Fruit fly (Drosophila melanogaster): ENCODE measurements around the gene CheA7a.

CheA7a gene

dm6 chrX:7377840-7378239 lies at the start of gene CheA7a:
Gene CheA7a (plus strand): TSS chrX:7378140.
- TF ChIP-seq Dll (optimal IDR thresholded peaks at IDR 0.05) (no peak), usp (GFP tag; optimal IDR thresholded peaks at IDR 0.05) (no peak), pan (optimal IDR thresholded peaks at IDR 0.05) (no peak), psq (optimal IDR thresholded peaks at IDR 0.05) (no peak), EcR (GFP tag; optimal IDR thresholded peaks at IDR 0.05) (no peak), CG8478 (optimal IDR thresholded peaks at IDR 0.05) (no peak)

DNA sequence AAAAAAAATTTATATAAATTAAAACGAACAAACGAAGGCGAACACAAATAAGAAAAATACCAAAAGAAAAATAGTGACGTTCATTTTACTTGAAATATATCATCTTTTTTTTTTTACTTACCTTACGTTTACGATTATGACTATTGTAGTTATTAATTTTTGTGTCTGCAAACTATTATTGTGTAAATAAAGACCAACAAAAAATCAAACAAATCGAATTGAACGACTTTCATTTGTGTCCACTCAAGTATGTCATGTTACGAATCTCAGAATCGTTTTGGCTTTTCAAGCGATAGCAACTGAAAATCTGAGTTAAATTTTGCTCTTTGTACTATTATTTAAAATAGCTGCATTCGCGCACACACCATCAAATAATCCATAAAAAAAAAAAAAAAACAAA lies 49.2 kb upstream of the CheA7a start, which contains the start of gene Acsf3:
Gene Acsf3, plus strand, starts transcription at position 301 of the 400 bp plus-strand sequence.
- TF ChIP-seq EcR (GFP tag; optimal IDR thresholded peaks at IDR 0.05) (no peak), usp (GFP tag; optimal IDR thresholded peaks at IDR 0.05) (no peak), pan (optimal IDR thresholded peaks at IDR 0.05) (no peak), CG8478 (optimal IDR thresholded peaks at IDR 0.05) (no peak), psq (optimal IDR thresholded peaks at IDR 0.05) (no peak), Dll (optimal IDR thresholded peaks at IDR 0.05) (no peak)

DNA sequence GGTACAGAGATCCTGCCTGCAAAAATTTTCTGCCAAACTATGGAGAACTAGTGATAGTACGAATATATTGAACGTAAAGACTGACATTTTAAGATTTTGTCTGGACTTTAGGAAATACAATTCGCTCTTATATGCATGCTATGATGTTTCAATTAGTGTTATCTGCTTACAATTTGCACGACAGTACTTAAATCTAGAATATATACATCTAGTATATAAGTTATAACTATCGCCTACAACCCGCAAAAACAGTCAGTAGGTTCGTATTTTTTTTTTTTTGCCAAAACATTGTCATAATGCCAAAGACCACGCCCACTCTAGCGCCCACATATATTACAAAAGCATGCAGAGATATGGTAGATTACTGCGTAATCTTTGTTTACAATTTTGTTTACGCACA lies 45.8 kb upstream of the CheA7a start, which contains the start of gene CG42780:
Gene CG42780, minus strand, starts transcription at position 101 of the 400 bp plus-strand sequence.
- TF ChIP-seq pan (optimal IDR thresholded peaks at IDR 0.05), result no peak

DNA sequence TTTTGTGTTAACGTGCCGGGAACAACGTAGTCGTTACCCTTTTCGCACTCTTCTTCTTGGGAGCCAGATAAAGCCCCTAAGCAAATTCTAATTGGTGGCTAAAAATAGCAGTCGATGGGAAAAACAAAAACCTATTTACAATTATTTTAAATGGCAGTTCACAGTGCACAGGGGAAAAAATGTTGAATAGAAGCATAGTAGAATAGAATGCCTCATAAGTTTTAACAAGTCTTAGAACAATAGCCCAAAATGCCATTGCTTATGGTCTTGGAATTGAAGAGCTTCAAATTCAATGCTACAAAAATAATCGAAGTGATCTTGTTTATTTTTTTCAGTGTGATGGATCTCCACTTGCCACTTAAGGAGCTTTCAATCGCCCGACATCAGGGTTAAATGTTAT lies 45.4 kb upstream of the CheA7a start:
- TF ChIP-seq EcR (GFP tag; optimal IDR thresholded peaks at IDR 0.05), result no peak
- no peak for TF ChIP-seq psq (optimal IDR thresholded peaks at IDR 0.05)

- no peak for TF ChIP-seq CG8478 (optimal IDR thresholded peaks at IDR 0.05)
- no peak for TF ChIP-seq psq (optimal IDR thresholded peaks at IDR 0.05)
- TF ChIP-seq EcR (GFP tag; optimal IDR thresholded peaks at IDR 0.05), result no peak
- no peak for TF ChIP-seq Dll (optimal IDR thresholded peaks at IDR 0.05)
- TF ChIP-seq pan (optimal IDR thresholded peaks at IDR 0.05), result no peak
- TF ChIP-seq usp (GFP tag; optimal IDR thresholded peaks at IDR 0.05), result no peak
Measured at dm6 chrX:7333298-7333743, 44.6 kb upstream of the CheA7a start.

- TF ChIP-seq EcR (GFP tag; optimal IDR thresholded peaks at IDR 0.05), result no peak
- no peak for TF ChIP-seq CG8478 (optimal IDR thresholded peaks at IDR 0.05)
- no peak for TF ChIP-seq usp (GFP tag; optimal IDR thresholded peaks at IDR 0.05)
- no peak for TF ChIP-seq pan (optimal IDR thresholded peaks at IDR 0.05)
- no peak for TF ChIP-seq psq (optimal IDR thresholded peaks at IDR 0.05)
- TF ChIP-seq Dll (optimal IDR thresholded peaks at IDR 0.05), result no peak
Measured at dm6 chrX:7333858-7334800, 43.8 kb upstream of the CheA7a start.

DNA sequence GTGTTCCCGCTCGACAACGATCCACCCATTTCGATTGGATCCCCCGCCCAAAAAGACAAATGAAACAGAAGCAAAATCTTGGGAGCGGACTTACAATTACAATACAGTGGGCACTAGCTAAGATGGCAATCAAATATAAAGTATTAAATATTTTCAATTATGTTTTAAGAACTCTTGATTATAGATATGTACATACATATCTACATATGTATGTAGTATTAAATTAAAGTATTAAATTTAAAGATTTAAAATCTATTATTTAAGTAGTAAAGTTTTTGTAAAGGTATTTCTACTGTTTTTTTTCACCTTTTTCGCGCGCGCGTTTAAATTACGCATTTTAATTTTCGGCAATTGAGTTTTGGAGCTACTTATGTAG lies 43.2 kb upstream of the CheA7a start:
- TF ChIP-seq usp (GFP tag; optimal IDR thresholded peaks at IDR 0.05), result no peak
- TF ChIP-seq EcR (GFP tag; optimal IDR thresholded peaks at IDR 0.05), result no peak
- no peak for TF ChIP-seq psq (optimal IDR thresholded peaks at IDR 0.05)
- no peak for TF ChIP-seq pan (optimal IDR thresholded peaks at IDR 0.05)
- no peak for TF ChIP-seq Dll (optimal IDR thresholded peaks at IDR 0.05)
- no peak for TF ChIP-seq CG8478 (optimal IDR thresholded peaks at IDR 0.05)

- TF ChIP-seq CG8478 (optimal IDR thresholded peaks at IDR 0.05) (no peak), EcR (GFP tag; optimal IDR thresholded peaks at IDR 0.05) (peak; percentile 11 to 70)
Measured at dm6 chrX:7335524-7335991, 42.4 kb upstream of the CheA7a start.

DNA sequence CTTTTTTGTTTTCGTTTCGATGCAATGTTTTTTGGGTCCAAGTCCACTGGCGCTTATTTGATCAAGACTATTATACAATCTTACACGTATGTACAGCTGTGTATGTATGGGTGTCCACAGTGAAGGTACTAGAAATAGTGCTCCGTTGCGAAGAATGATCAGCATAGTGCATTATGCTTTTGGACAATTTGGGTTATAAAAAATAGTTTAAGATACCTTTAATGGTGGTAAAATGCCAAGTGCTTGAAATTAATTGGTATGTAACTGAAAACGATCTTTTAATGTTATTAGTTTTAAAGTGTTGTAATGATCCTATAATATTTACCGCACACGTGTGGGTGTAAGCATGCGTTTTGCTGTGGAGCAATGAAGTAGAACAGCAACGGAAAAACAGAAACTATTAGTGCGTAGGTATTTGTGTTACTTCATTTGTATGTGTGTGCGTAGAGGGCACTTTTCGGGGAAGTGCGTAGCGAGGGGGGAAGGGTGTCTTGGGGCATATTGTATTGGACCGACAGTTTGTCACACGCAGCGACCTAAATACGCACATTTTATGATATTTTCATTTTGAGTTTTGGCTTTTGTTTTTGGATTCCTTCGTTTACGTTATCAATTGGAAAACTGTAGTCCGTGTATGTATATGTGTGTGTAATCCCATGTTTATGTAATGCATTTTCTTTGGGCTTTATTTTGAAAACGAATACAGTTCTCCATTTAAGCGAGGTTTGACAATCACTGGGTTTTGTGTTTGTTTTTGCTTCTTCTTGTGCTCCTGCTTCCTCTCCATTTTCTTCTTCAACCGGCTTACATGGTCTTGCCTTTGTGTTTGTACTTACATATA lies 41.6 kb upstream of the CheA7a start:
- no peak for TF ChIP-seq CG8478 (optimal IDR thresholded peaks at IDR 0.05)
- TF ChIP-seq Dll (optimal IDR thresholded peaks at IDR 0.05), result no peak
- no peak for TF ChIP-seq psq (optimal IDR thresholded peaks at IDR 0.05)
- no peak for TF ChIP-seq usp (GFP tag; optimal IDR thresholded peaks at IDR 0.05)
- no peak for TF ChIP-seq pan (optimal IDR thresholded peaks at IDR 0.05)
- no peak for TF ChIP-seq EcR (GFP tag; optimal IDR thresholded peaks at IDR 0.05)

DNA sequence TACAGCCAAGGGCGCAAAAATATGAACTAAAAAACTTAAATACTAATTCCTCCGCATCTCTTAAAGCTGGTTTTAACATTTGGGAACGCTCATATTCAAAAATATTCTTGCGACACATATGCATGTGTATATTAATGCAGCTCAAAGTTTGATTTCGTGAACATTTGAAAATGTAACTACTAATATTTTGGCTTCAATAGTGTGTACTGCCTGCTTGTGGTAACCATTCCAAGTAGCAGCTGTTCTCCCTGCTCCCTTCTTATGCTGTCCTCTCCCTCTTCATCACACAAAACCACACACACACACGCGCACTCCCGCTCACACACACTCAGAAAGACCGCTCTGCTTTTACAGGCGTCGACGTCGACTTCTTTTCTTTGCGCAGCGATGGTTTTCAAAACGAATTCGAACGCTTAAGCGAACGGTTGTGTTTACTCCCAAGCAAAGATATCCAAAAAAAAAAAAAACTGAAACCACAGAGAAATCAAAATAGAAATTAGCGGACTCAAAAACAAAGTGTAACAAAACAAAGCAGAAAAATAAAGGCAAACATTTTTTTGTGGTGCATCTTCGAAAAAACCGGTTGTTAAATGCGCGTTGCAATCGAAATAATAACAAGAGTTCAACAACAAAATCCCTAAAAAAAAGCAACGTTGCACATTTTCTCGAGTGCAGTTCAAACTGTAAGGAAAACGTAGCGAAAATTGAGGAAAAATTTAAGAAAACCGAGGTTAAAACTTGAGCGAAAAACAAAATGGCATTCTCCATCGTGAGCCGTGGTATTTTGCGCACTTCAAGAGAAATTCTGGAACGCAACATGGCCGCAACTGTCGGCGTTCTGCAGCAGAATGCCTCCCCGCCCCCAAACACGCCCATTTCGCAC lies 40.7 kb upstream of the CheA7a start, which contains the start of gene CBP:
Gene CBP, plus strand, starts transcription at position 391 of the 883 bp plus-strand sequence.
- no peak for TF ChIP-seq pan (optimal IDR thresholded peaks at IDR 0.05)
- TF ChIP-seq psq (optimal IDR thresholded peaks at IDR 0.05), result no peak
- TF ChIP-seq EcR (GFP tag; optimal IDR thresholded peaks at IDR 0.05), result no peak
- TF ChIP-seq CG8478 (optimal IDR thresholded peaks at IDR 0.05), result no peak
- no peak for TF ChIP-seq usp (GFP tag; optimal IDR thresholded peaks at IDR 0.05)
- no peak for TF ChIP-seq Dll (optimal IDR thresholded peaks at IDR 0.05)

dm6 chrX:7337975-7338374 lies 40.0 kb upstream of the CheA7a start:
- TF ChIP-seq EcR (GFP tag; optimal IDR thresholded peaks at IDR 0.05) (no peak), pan (optimal IDR thresholded peaks at IDR 0.05) (no peak), CG8478 (optimal IDR thresholded peaks at IDR 0.05) (no peak)

Measured in whole organism.